Fruit fly (Drosophila melanogaster) whole organism, embryonic: ENCODE data around the gene Elo68alpha.

Experiments used
- CG10543 ChIP-seq: fragments of 200-800 bp; sonication (Bioruptor generic); optimal IDR thresholded peaks from 3 replicates; lab custom pipeline; 2017; ENCODE audit warnings: missing biosample characterization, mild to moderate bottlenecking, missing genetic modification characterization, moderate library complexity
- CG11247 ChIP-seq: fragments of 200-800 bp; sonication (Bioruptor generic); IDR thresholded peaks from 2 replicates; pipeline ENCODE4 v1.3.6; 2022; ENCODE audit warnings: missing biosample characterization, missing genetic modification characterization
- CG12299 ChIP-seq: fragments of 200-800 bp; sonication (Bioruptor generic); optimal IDR thresholded peaks from 2 replicates; lab custom pipeline; 2018; ENCODE audit warnings: missing biosample characterization, mild to moderate bottlenecking, missing genetic modification characterization
- CG17186 ChIP-seq: fragments of 200-800 bp; sonication (Bioruptor generic); optimal IDR thresholded peaks from 3 replicates; lab custom pipeline; 2017; ENCODE audit warnings: missing biosample characterization, missing genetic modification reagents, missing genetic modification characterization
- CG17612 ChIP-seq: fragments of 200-800 bp; sonication (Bioruptor generic); IDR thresholded peaks from 2 replicates; pipeline ENCODE4 v1.3.6; 2022; ENCODE audit warnings: missing biosample characterization, missing genetic modification characterization
- CG18476 ChIP-seq: fragments of 200-800 bp; sonication (Bioruptor generic); optimal IDR thresholded peaks from 2 replicates; lab custom pipeline; 2016; ENCODE audit warnings: missing biosample characterization, mild to moderate bottlenecking, missing genetic modification characterization
- CG2120 ChIP-seq: fragments of 200-800 bp; sonication (Bioruptor generic); optimal IDR thresholded peaks from 3 replicates; lab custom pipeline; 2016; ENCODE audit warnings: missing biosample characterization, missing genetic modification characterization
- CG4360 ChIP-seq: fragments of 200-800 bp; sonication (Bioruptor generic); IDR thresholded peaks from 2 replicates; pipeline ENCODE4 v1.3.6; 2022; ENCODE audit warnings: missing biosample characterization, missing genetic modification characterization
- CG4424 ChIP-seq: fragments of 200-800 bp; sonication (Bioruptor generic); optimal IDR thresholded peaks from 3 replicates; lab custom pipeline; 2016; ENCODE audit warnings: missing biosample characterization, missing genetic modification characterization
- CG4820 ChIP-seq: fragments of 200-800 bp; sonication (Bioruptor generic); optimal IDR thresholded peaks from 3 replicates; lab custom pipeline; 2016; ENCODE audit warnings: missing biosample characterization, missing genetic modification characterization
- CG5180 ChIP-seq: fragments of 200-800 bp; sonication (Bioruptor generic); optimal IDR thresholded peaks from 3 replicates; lab custom pipeline; 2017; ENCODE audit warnings: missing biosample characterization, missing genetic modification characterization, mild to moderate bottlenecking, moderate library complexity, missing genetic modification reagents
- CG5245 ChIP-seq: fragments of 200-800 bp; sonication (Bioruptor generic); optimal IDR thresholded peaks from 3 replicates; lab custom pipeline; 2016; ENCODE audit warnings: missing biosample characterization, missing genetic modification characterization
- CG6175 ChIP-seq: fragments of 200-800 bp; sonication (Bioruptor generic); IDR thresholded peaks from 3 replicates; pipeline ENCODE4 v1.3.6; 2022; ENCODE audit warnings: missing biosample characterization, missing genetic modification characterization
- CG7556 ChIP-seq: fragments of 200-800 bp; sonication (Bioruptor generic); optimal IDR thresholded peaks from 2 replicates; lab custom pipeline; 2017; ENCODE audit warnings: missing biosample characterization, mild to moderate bottlenecking, missing genetic modification characterization
- CG8924 ChIP-seq: fragments of 200-800 bp; optimal IDR thresholded peaks from 3 replicates; lab custom pipeline; 2019; ENCODE audit warnings: missing biosample characterization, mild to moderate bottlenecking, missing genetic modification characterization, moderate library complexity
- Dek ChIP-seq: fragments of 200-800 bp; sonication (Bioruptor generic); optimal IDR thresholded peaks from 3 replicates; lab custom pipeline; 2019; ENCODE audit warnings: missing biosample characterization, mild to moderate bottlenecking, missing genetic modification characterization, moderate library complexity
- Doc3 ChIP-seq: fragments of 200-800 bp; sonication (Bioruptor generic); IDR thresholded peaks from 3 replicates; pipeline ENCODE4 v1.3.6; 2022; ENCODE audit warnings: missing biosample characterization, missing genetic modification characterization; ENCODE audit not compliant: partially characterized antibody
- Drgx ChIP-seq: fragments of 200-800 bp; sonication (Bioruptor generic); IDR thresholded peaks from 2 replicates; pipeline ENCODE4 v1.3.6; 2022; ENCODE audit warnings: missing biosample characterization, missing genetic modification characterization
- Gsc ChIP-seq: fragments of 200-800 bp; sonication (Bioruptor generic); IDR thresholded peaks from 2 replicates; pipeline ENCODE4 v1.3.6; 2022; ENCODE audit warnings: missing biosample characterization, missing genetic modification characterization
- Gug ChIP-seq: fragments of 200-800 bp; sonication (Bioruptor generic); IDR thresholded peaks from 4 replicates; pipeline ENCODE4 v1.3.6; 2022; ENCODE audit warnings: missing biosample characterization, missing genetic modification characterization
- HLH54F ChIP-seq: fragments of 200-800 bp; sonication (Bioruptor generic); optimal IDR thresholded peaks from 3 replicates; lab custom pipeline; 2016; ENCODE audit warnings: missing biosample characterization, missing genetic modification characterization
- Hey ChIP-seq: fragments of 200-800 bp; sonication (Bioruptor generic); optimal IDR thresholded peaks from 3 replicates; lab custom pipeline; 2018; ENCODE audit warnings: missing biosample characterization, mild to moderate bottlenecking, missing genetic modification characterization
- Lim3 ChIP-seq: fragments of 200-800 bp; sonication (Bioruptor generic); IDR thresholded peaks from 2 replicates; pipeline ENCODE4 v1.3.6; 2022; ENCODE audit warnings: missing biosample characterization, missing genetic modification characterization
- NC2α ChIP-seq: fragments of 200-800 bp; sonication (Bioruptor generic); optimal IDR thresholded peaks from 2 replicates; lab custom pipeline; 2016; ENCODE audit warnings: missing biosample characterization, missing genetic modification characterization
- NC2β ChIP-seq: fragments of 200-800 bp; sonication (Bioruptor generic); optimal IDR thresholded peaks from 2 replicates; lab custom pipeline; 2016; ENCODE audit warnings: missing biosample characterization, missing genetic modification characterization
- Pdp1 ChIP-seq, 2 experiments: fragments of 200-800 bp; sonication (Bioruptor generic); optimal IDR thresholded peaks; 3 replicates each; lab custom pipeline; 2016; ENCODE audit warnings: missing biosample characterization in 2 of 2, missing genetic modification characterization in 2 of 2, mild to moderate bottlenecking in 1 of 2, moderate library complexity in 1 of 2
- Side ChIP-seq: fragments of 200-800 bp; sonication (Bioruptor generic); optimal IDR thresholded peaks from 2 replicates; lab custom pipeline; 2016; ENCODE audit warnings: missing biosample characterization, missing genetic modification characterization
- Trl ChIP-seq, 3 experiments: fragments of >200 bp in 2 of 3; fragments of 200-800 bp in 1 of 3; sonication (Bioruptor generic) in 1 of 3; optimal IDR thresholded peaks; 2 replicates in 1 of 3; 3 replicates in 2 of 3; lab custom pipeline; 2016 to 2017; ENCODE audit warnings: missing biosample characterization in 1 of 3, missing genetic modification characterization in 1 of 3
- Xbp1 ChIP-seq: fragments of 200-800 bp; sonication (Bioruptor generic); optimal IDR thresholded peaks from 3 replicates; lab custom pipeline; 2016; ENCODE audit warnings: missing biosample characterization, mild to moderate bottlenecking, missing genetic modification characterization
- Xrp1 ChIP-seq: fragments of 200-800 bp; sonication (Bioruptor generic); IDR thresholded peaks from 2 replicates; pipeline ENCODE4 v1.3.6; 2022; ENCODE audit warnings: missing biosample characterization, missing genetic modification characterization
- ac ChIP-seq: fragments of 200-800 bp; sonication (Bioruptor generic); optimal IDR thresholded peaks from 3 replicates; lab custom pipeline; 2017; ENCODE audit warnings: missing biosample characterization, mild to moderate bottlenecking, missing genetic modification characterization
- amos ChIP-seq: fragments of 200-800 bp; sonication (Bioruptor generic); IDR thresholded peaks from 2 replicates; pipeline ENCODE4 v1.3.6; 2022; ENCODE audit warnings: missing biosample characterization, missing genetic modification characterization; ENCODE audit not compliant: partially characterized antibody
- btn ChIP-seq: fragments of 200-800 bp; sonication (Bioruptor generic); optimal IDR thresholded peaks from 2 replicates; lab custom pipeline; 2016; ENCODE audit warnings: missing biosample characterization, missing genetic modification characterization
- cad ChIP-seq: fragments of >200 bp; optimal IDR thresholded peaks from 2 replicates; lab custom pipeline; 2017; ENCODE audit warnings: missing biosample characterization, missing genetic modification characterization
- cato ChIP-seq: fragments of 200-800 bp; sonication (Bioruptor generic); optimal IDR thresholded peaks from 2 replicates; lab custom pipeline; 2016; ENCODE audit warnings: missing biosample characterization, missing genetic modification characterization, borderline replicate concordance
- cwo ChIP-seq: fragments of 200-800 bp; sonication (Bioruptor generic); optimal IDR thresholded peaks from 3 replicates; lab custom pipeline; 2017; ENCODE audit warnings: missing biosample characterization, missing genetic modification characterization, mild to moderate bottlenecking, moderate library complexity, missing genetic modification reagents
- fd102C ChIP-seq: fragments of 200-800 bp; sonication (Bioruptor generic); optimal IDR thresholded peaks from 2 replicates; lab custom pipeline; 2018; ENCODE audit warnings: missing biosample characterization, mild to moderate bottlenecking, missing genetic modification characterization, moderate library complexity
- fd3F ChIP-seq: fragments of 200-800 bp; sonication (Bioruptor generic); optimal IDR thresholded peaks from 2 replicates; lab custom pipeline; 2018; ENCODE audit warnings: missing biosample characterization, mild to moderate bottlenecking, missing genetic modification characterization, moderate library complexity
- fd96Cb ChIP-seq: fragments of 200-800 bp; sonication (Bioruptor generic); optimal IDR thresholded peaks from 2 replicates; lab custom pipeline; 2018; ENCODE audit warnings: missing biosample characterization, mild to moderate bottlenecking, missing genetic modification characterization, moderate library complexity
- gfzf ChIP-seq: fragments of 200-800 bp; sonication (Bioruptor generic); optimal IDR thresholded peaks from 2 replicates; lab custom pipeline; 2016; ENCODE audit warnings: missing biosample characterization, mild to moderate bottlenecking, missing genetic modification characterization, moderate library complexity
- kah ChIP-seq: fragments of 200-800 bp; sonication (Bioruptor generic); optimal IDR thresholded peaks from 2 replicates; lab custom pipeline; 2018; ENCODE audit warnings: missing biosample characterization, mild to moderate bottlenecking, missing genetic modification characterization
- lab ChIP-seq: fragments of 200-800 bp; sonication (Bioruptor generic); optimal IDR thresholded peaks from 3 replicates; lab custom pipeline; 2017; ENCODE audit warnings: missing biosample characterization, missing genetic modification characterization, mild to moderate bottlenecking, moderate library complexity, missing genetic modification reagents
- maf-S ChIP-seq: fragments of 200-800 bp; sonication (Bioruptor generic); optimal IDR thresholded peaks from 2 replicates; lab custom pipeline; 2016; ENCODE audit warnings: missing biosample characterization, missing genetic modification characterization
- pb ChIP-seq: fragments of 200-800 bp; sonication (Bioruptor generic); optimal IDR thresholded peaks from 3 replicates; lab custom pipeline; 2016; ENCODE audit warnings: missing biosample characterization, missing genetic modification characterization
- pnt ChIP-seq: fragments of 200-800 bp; sonication (Bioruptor generic); optimal IDR thresholded peaks from 3 replicates; lab custom pipeline; 2016; ENCODE audit warnings: missing biosample characterization, missing genetic modification characterization
- sd ChIP-seq: fragments of 200-800 bp; sonication (Bioruptor generic); optimal IDR thresholded peaks from 3 replicates; lab custom pipeline; 2018; ENCODE audit warnings: missing biosample characterization, mild to moderate bottlenecking, missing genetic modification characterization, moderate library complexity
- sens ChIP-seq: fragments of 200-800 bp; sonication (Bioruptor generic); peaks from one replicate; lab custom pipeline; 2016; ENCODE audit warnings: missing biosample characterization, missing genetic modification characterization
- slou ChIP-seq: fragments of 200-800 bp; sonication (Bioruptor generic); optimal IDR thresholded peaks from 3 replicates; lab custom pipeline; 2016; ENCODE audit warnings: missing biosample characterization, missing genetic modification characterization
- ttk ChIP-seq: fragments of 200-800 bp; sonication (Bioruptor generic); IDR thresholded peaks from 2 replicates; pipeline ENCODE4 v2.1.2; 2022; ENCODE audit warnings: missing biosample characterization, missing genetic modification characterization
- yki ChIP-seq: fragments of >200 bp; optimal IDR thresholded peaks from 3 replicates; lab custom pipeline; 2018
- zen ChIP-seq: fragments of 200-800 bp; sonication (Bioruptor generic); optimal IDR thresholded peaks from 3 replicates; lab custom pipeline; 2018; ENCODE audit warnings: missing biosample characterization, mild to moderate bottlenecking, missing genetic modification characterization, moderate library complexity

The Elo68alpha gene

DNA sequence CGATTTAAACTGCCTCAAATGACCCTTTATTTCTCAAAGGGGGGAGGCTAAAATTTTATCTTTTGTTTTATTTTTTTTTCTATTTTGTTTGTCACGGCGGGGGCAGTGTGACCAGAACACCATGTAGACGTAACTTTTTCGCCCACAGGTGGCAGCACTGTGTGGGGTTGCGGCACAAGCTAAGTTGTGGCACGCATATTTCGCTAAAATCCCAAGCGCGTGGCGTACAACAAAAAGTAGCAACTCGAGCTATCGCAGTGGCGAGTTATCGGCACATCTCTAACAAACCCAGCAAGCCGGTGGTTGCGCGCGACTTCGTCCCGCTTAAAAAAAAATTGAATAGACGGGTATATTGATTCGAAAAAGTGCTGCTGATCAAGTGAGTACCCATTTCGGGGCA, 20.3 kb upstream of the Elo68alpha start, which contains the start of the genes Ufd1 and NaPi-III (continued):
- TF ChIP-seq yki (lab: Kevin White, UChicago) (no peak), Doc3 (GFP tag; lab: Robert Waterston, UW) (peak; percentile 67), CG6175 (GFP tag; lab: Robert Waterston, UW) (peak; percentile 100), CG4424 (GFP tag; lab: Kevin White, UChicago) (no peak), Side (peak; percentile 20), slou (GFP tag; lab: Kevin White, UChicago) (no peak), Hey (tag; lab: Kevin White, UChicago) (no peak), ac (GFP tag; lab: Kevin White, UChicago) (no peak), kah (GFP tag; lab: Kevin White, UChicago) (peak; percentile 94), Pdp1 (GFP tag; optimal IDR thresholded peaks at IDR 0.05; lab: Kevin White, UChicago) (peak in 1 of 2 experiments; percentile 74), CG18476 (GFP tag; lab: Kevin White, UChicago) (no peak), NC2α (GFP tag; lab: Kevin White, UChicago) (no peak), CG8924 (tag; lab: Kevin White, UChicago) (peak; percentile 47), CG5245 (GFP tag; lab: Kevin White, UChicago) (peak; percentile 17), CG7556 (GFP tag; lab: Kevin White, UChicago) (no peak), Dek (tag; lab: Kevin White, UChicago) (peak; percentile 67), fd102C (GFP tag; lab: Kevin White, UChicago) (no peak), Trl (optimal IDR thresholded peaks at IDR 0.05; lab: Kevin White, UChicago) (no peak), Trl (GFP tag; optimal IDR thresholded peaks at IDR 0.05; lab: Kevin White, UChicago) (peak; percentile 2), Xbp1 (peak; percentile 40), Gsc (GFP tag; lab: Robert Waterston, UW) (no peak), zen (tag; lab: Kevin White, UChicago) (peak; percentile 39), lab (GFP tag; lab: Kevin White, UChicago) (peak; percentile 30), CG17612 (GFP tag; lab: Robert Waterston, UW) (no peak), Xrp1 (GFP tag; lab: Robert Waterston, UW) (no peak), CG11247 (GFP tag; lab: Robert Waterston, UW) (no peak), btn (GFP tag; lab: Kevin White, UChicago) (peak; percentile 24), CG10543 (GFP tag; lab: Kevin White, UChicago) (no peak), cwo (GFP tag; lab: Kevin White, UChicago) (no peak), CG5180 (GFP tag; lab: Kevin White, UChicago) (no peak), sens (GFP tag; lab: Kevin White, UChicago) (peak; percentile 85), NC2β (GFP tag; lab: Kevin White, UChicago) (peak; percentile 60), CG17186 (GFP tag; lab: Kevin White, UChicago) (peak; percentile 92), pb (GFP tag; lab: Kevin White, UChicago) (peak; percentile 10), cato (GFP tag; lab: Kevin White, UChicago) (no peak), CG12299 (tag; lab: Kevin White, UChicago) (no peak), Drgx (peak; percentile 57), CG2120 (GFP tag; lab: Kevin White, UChicago) (peak; percentile 41), Gug (GFP tag; lab: Robert Waterston, UW) (peak; percentile 26; the same call in 1 of the 4 replicates), gfzf (GFP tag; lab: Kevin White, UChicago) (peak; percentile 98), maf-S (GFP tag; lab: Kevin White, UChicago) (peak; percentile 35), CG4360 (peak; percentile 82), fd96Cb (tag; lab: Kevin White, UChicago) (no peak), HLH54F (GFP tag; lab: Kevin White, UChicago) (peak; percentile 43), sd (peak; percentile 77), fd3F (GFP tag; lab: Kevin White, UChicago) (no peak), CG4820 (GFP tag; lab: Kevin White, UChicago) (no peak), ttk (no peak), pnt (GFP tag; lab: Kevin White, UChicago) (peak; percentile 26), cad (GFP tag; lab: Kevin White, UChicago) (no peak), amos (peak; percentile 90), Lim3 (GFP tag; lab: Robert Waterston, UW) (no peak)
